Fruit fly (Drosophila melanogaster) whole organism, embryonic: Measurements from ENCODE around the gene Trax.

Experiments used
- B-H2 ChIP-seq: fragments of 200-800 bp; sonication (Bioruptor generic); optimal IDR thresholded peaks from 2 replicates; lab custom pipeline; 2018; ENCODE audit warnings: missing biosample characterization, mild to moderate bottlenecking, missing genetic modification characterization
- CG10959 ChIP-seq: fragments of 200-800 bp; sonication (Bioruptor generic); IDR thresholded peaks from 2 replicates; pipeline ENCODE4 v1.3.6; 2022; ENCODE audit warnings: missing biosample characterization, missing genetic modification characterization
- CG12769 ChIP-seq: fragments of 200-800 bp; sonication (Bioruptor generic); optimal IDR thresholded peaks from 2 replicates; lab custom pipeline; 2019; ENCODE audit warnings: missing biosample characterization, mild to moderate bottlenecking, missing genetic modification characterization, moderate library complexity
- CG14014 ChIP-seq: fragments of 200-800 bp; sonication (Bioruptor generic); IDR thresholded peaks from 2 replicates; pipeline ENCODE4 v1.3.6; 2022; ENCODE audit warnings: missing biosample characterization, missing genetic modification characterization
- CG18599 ChIP-seq: fragments of 200-800 bp; sonication (Bioruptor generic); optimal IDR thresholded peaks from 3 replicates; lab custom pipeline; 2017; ENCODE audit warnings: missing biosample characterization, missing genetic modification characterization, mild to moderate bottlenecking, moderate library complexity, missing genetic modification reagents
- CG2202 ChIP-seq: fragments of 200-800 bp; sonication (Bioruptor generic); optimal IDR thresholded peaks from 2 replicates; lab custom pipeline; 2018; ENCODE audit warnings: missing biosample characterization, mild to moderate bottlenecking, missing genetic modification characterization
- CG31441 ChIP-seq: fragments of 200-800 bp; sonication (Bioruptor generic); IDR thresholded peaks from 2 replicates; pipeline ENCODE4 v1.3.6; 2022; ENCODE audit warnings: missing biosample characterization, missing genetic modification characterization
- CG32772 ChIP-seq: fragments of 200-800 bp; sonication (Bioruptor generic); IDR thresholded peaks from 2 replicates; pipeline ENCODE4 v1.3.6; 2022; ENCODE audit warnings: missing biosample characterization, missing genetic modification characterization
- CG33557 ChIP-seq: fragments of 200-800 bp; sonication (Bioruptor generic); optimal IDR thresholded peaks from 2 replicates; lab custom pipeline; 2019; ENCODE audit warnings: missing biosample characterization, mild to moderate bottlenecking, missing genetic modification characterization, moderate library complexity
- CG4820 ChIP-seq: fragments of 200-800 bp; sonication (Bioruptor generic); optimal IDR thresholded peaks from 3 replicates; lab custom pipeline; 2016; ENCODE audit warnings: missing biosample characterization, missing genetic modification characterization
- CG6765 ChIP-seq: fragments of 200-800 bp; sonication (Bioruptor generic); optimal IDR thresholded peaks from 3 replicates; lab custom pipeline; 2017; ENCODE audit warnings: missing biosample characterization, mild to moderate bottlenecking, missing genetic modification characterization
- CG7963 ChIP-seq: fragments of 200-800 bp; sonication (Bioruptor generic); IDR thresholded peaks from 3 replicates; pipeline ENCODE4 v1.3.6; 2022; ENCODE audit warnings: missing biosample characterization, missing genetic modification characterization; ENCODE audit not compliant: partially characterized antibody
- CG8944 ChIP-seq: fragments of 200-800 bp; sonication (Bioruptor generic); optimal IDR thresholded peaks from 3 replicates; lab custom pipeline; 2016; ENCODE audit warnings: missing biosample characterization, missing genetic modification characterization
- Deaf1 ChIP-seq: fragments of 200-800 bp; optimal IDR thresholded peaks from 3 replicates; lab custom pipeline; 2019; ENCODE audit warnings: missing biosample characterization, mild to moderate bottlenecking, missing genetic modification characterization, moderate library complexity
- Dp ChIP-seq: fragments of 200-800 bp; sonication (Bioruptor generic); optimal IDR thresholded peaks from 2 replicates; lab custom pipeline; 2018; ENCODE audit warnings: missing biosample characterization, mild to moderate bottlenecking, missing genetic modification characterization, moderate library complexity
- Eip74EF ChIP-seq, 2 experiments: fragments of 200-800 bp in 1 of 2; fragments of >200 bp in 1 of 2; sonication (Bioruptor generic) in 1 of 2; optimal IDR thresholded peaks; 2 replicates each; lab custom pipeline; 2017 to 2019; ENCODE audit warnings: missing biosample characterization in 2 of 2, missing genetic modification characterization in 2 of 2, mild to moderate bottlenecking in 1 of 2, moderate library complexity in 1 of 2
- HHEX ChIP-seq: fragments of 200-800 bp; sonication (Bioruptor generic); optimal IDR thresholded peaks from 3 replicates; lab custom pipeline; 2017; ENCODE audit warnings: missing biosample characterization, mild to moderate bottlenecking, missing genetic modification characterization, missing genetic modification reagents
- Hmr ChIP-seq: fragments of 200-800 bp; sonication (Bioruptor generic); optimal IDR thresholded peaks from 3 replicates; lab custom pipeline; 2017; ENCODE audit warnings: mild to moderate bottlenecking, missing biosample characterization, missing genetic modification reagents, missing genetic modification characterization
- Hr39 ChIP-seq: fragments of >200 bp; optimal IDR thresholded peaks from 2 replicates; lab custom pipeline; 2017
- Jarid2 ChIP-seq: fragments of 200-800 bp; sonication (Bioruptor generic); optimal IDR thresholded peaks from 3 replicates; lab custom pipeline; 2017; ENCODE audit warnings: mild to moderate bottlenecking, missing biosample characterization, missing genetic modification reagents, missing genetic modification characterization
- Kr ChIP-seq: fragments of 200-800 bp; sonication (Bioruptor generic); optimal IDR thresholded peaks from 2 replicates; lab custom pipeline; 2017; ENCODE audit warnings: missing biosample characterization, mild to moderate bottlenecking, missing genetic modification characterization
- MBD-R2 ChIP-seq: fragments of 200-800 bp; sonication (Bioruptor generic); IDR thresholded peaks from 2 replicates; pipeline ENCODE4 v1.3.6; 2022; ENCODE audit warnings: missing biosample characterization, missing genetic modification characterization
- Myb ChIP-seq: fragments of 200-800 bp; sonication (Bioruptor generic); optimal IDR thresholded peaks from 2 replicates; lab custom pipeline; 2016; ENCODE audit warnings: missing biosample characterization, missing genetic modification characterization
- Poxn ChIP-seq: fragments of 200-800 bp; sonication (Bioruptor generic); IDR thresholded peaks from 2 replicates; pipeline ENCODE4 v1.3.6; 2022; ENCODE audit warnings: missing biosample characterization, missing genetic modification characterization
- Ptx1 ChIP-seq: fragments of 200-800 bp; sonication (Bioruptor generic); IDR thresholded peaks from 2 replicates; pipeline ENCODE4 v1.3.6; 2022; ENCODE audit warnings: missing biosample characterization, missing genetic modification characterization
- Sox102F ChIP-seq: fragments of 200-800 bp; sonication (Bioruptor generic); optimal IDR thresholded peaks from 2 replicates; lab custom pipeline; 2018; ENCODE audit warnings: missing biosample characterization, mild to moderate bottlenecking, missing genetic modification characterization, moderate library complexity
- Sry-β ChIP-seq: fragments of 200-800 bp; sonication (Bioruptor generic); optimal IDR thresholded peaks from 2 replicates; lab custom pipeline; 2018; ENCODE audit warnings: missing biosample characterization, mild to moderate bottlenecking, missing genetic modification characterization, moderate library complexity
- Trl ChIP-seq, 3 experiments: fragments of >200 bp in 2 of 3; fragments of 200-800 bp in 1 of 3; sonication (Bioruptor generic) in 1 of 3; optimal IDR thresholded peaks; 2 replicates in 1 of 3; 3 replicates in 2 of 3; lab custom pipeline; 2016 to 2017; ENCODE audit warnings: missing biosample characterization in 1 of 3, missing genetic modification characterization in 1 of 3
- al ChIP-seq: fragments of 200-800 bp; sonication (Bioruptor generic); IDR thresholded peaks from 2 replicates; pipeline ENCODE4 v1.3.6; 2022; ENCODE audit warnings: missing biosample characterization, missing genetic modification characterization
- cas ChIP-seq: fragments of 200-800 bp; sonication (Bioruptor generic); IDR thresholded peaks from 2 replicates; pipeline ENCODE4 v1.3.6; 2022; ENCODE audit warnings: missing biosample characterization, missing genetic modification characterization
- caup ChIP-seq: fragments of 200-800 bp; sonication (Bioruptor generic); optimal IDR thresholded peaks from 3 replicates; lab custom pipeline; 2017; ENCODE audit warnings: missing biosample characterization, mild to moderate bottlenecking, missing genetic modification characterization, moderate library complexity; ENCODE audit not compliant: severe bottlenecking
- chif ChIP-seq, 2 experiments: fragments of 200-800 bp; sonication (Bioruptor generic); optimal IDR thresholded peaks; 3 replicates each; lab custom pipeline; 2016; ENCODE audit warnings: missing biosample characterization in 2 of 2, missing genetic modification characterization in 2 of 2
- dan ChIP-seq: fragments of 200-800 bp; sonication (Bioruptor generic); IDR thresholded peaks from 2 replicates; pipeline ENCODE4 v1.3.6; 2022; ENCODE audit warnings: missing biosample characterization, missing genetic modification characterization
- fd102C ChIP-seq: fragments of 200-800 bp; sonication (Bioruptor generic); optimal IDR thresholded peaks from 2 replicates; lab custom pipeline; 2018; ENCODE audit warnings: missing biosample characterization, mild to moderate bottlenecking, missing genetic modification characterization, moderate library complexity
- hbn ChIP-seq: fragments of 200-800 bp; sonication (Bioruptor generic); IDR thresholded peaks from 2 replicates; pipeline ENCODE4 v1.3.6; 2022; ENCODE audit warnings: missing biosample characterization, missing genetic modification characterization; ENCODE audit not compliant: partially characterized antibody
- ind ChIP-seq: fragments of 200-800 bp; sonication (Bioruptor generic); optimal IDR thresholded peaks from 3 replicates; lab custom pipeline; 2016; ENCODE audit warnings: missing biosample characterization, missing genetic modification characterization
- kni ChIP-seq: fragments of 200-800 bp; sonication (Bioruptor generic); optimal IDR thresholded peaks from 3 replicates; lab custom pipeline; 2017; ENCODE audit warnings: mild to moderate bottlenecking, missing biosample characterization, missing genetic modification reagents, missing genetic modification characterization
- lov ChIP-seq, 2 experiments: fragments of 200-800 bp in 1 of 2; fragments of >200 bp in 1 of 2; sonication (Bioruptor generic) in 1 of 2; IDR thresholded peaks in 1 of 2; optimal IDR thresholded peaks in 1 of 2; 2 replicates in 1 of 2; 3 replicates in 1 of 2; pipeline versions ENCODE4 v1.3.6 to Lab custom; 2017 to 2022; ENCODE audit warnings: missing biosample characterization in 1 of 2, missing genetic modification characterization in 1 of 2
- maf-S ChIP-seq: fragments of 200-800 bp; sonication (Bioruptor generic); optimal IDR thresholded peaks from 2 replicates; lab custom pipeline; 2016; ENCODE audit warnings: missing biosample characterization, missing genetic modification characterization
- mam ChIP-seq: fragments of 200-800 bp; sonication (Bioruptor generic); optimal IDR thresholded peaks from 3 replicates; lab custom pipeline; 2016; ENCODE audit warnings: missing biosample characterization, missing genetic modification characterization
- odd ChIP-seq: fragments of 200-800 bp; sonication (Bioruptor generic); optimal IDR thresholded peaks from 2 replicates; lab custom pipeline; 2017; ENCODE audit warnings: missing biosample characterization, mild to moderate bottlenecking, missing genetic modification characterization
- ro ChIP-seq: fragments of 200-800 bp; sonication (Bioruptor generic); IDR thresholded peaks from 2 replicates; pipeline ENCODE4 v1.3.6; 2022; ENCODE audit warnings: missing biosample characterization, missing genetic modification characterization
- sob ChIP-seq: fragments of 200-800 bp; sonication (Bioruptor generic); IDR thresholded peaks from 2 replicates; pipeline ENCODE4 v1.3.6; 2022; ENCODE audit warnings: missing biosample characterization, missing genetic modification characterization
- stc ChIP-seq: fragments of 200-800 bp; sonication (Bioruptor generic); IDR thresholded peaks from 2 replicates; pipeline ENCODE4 v1.3.6; 2022; ENCODE audit warnings: missing biosample characterization, missing genetic modification characterization
- z ChIP-seq: fragments of 200-800 bp; sonication (Bioruptor generic); IDR thresholded peaks from 3 replicates; pipeline ENCODE4 v1.3.6; 2022; ENCODE audit warnings: missing biosample characterization, missing genetic modification characterization

Gene Trax

DNA sequence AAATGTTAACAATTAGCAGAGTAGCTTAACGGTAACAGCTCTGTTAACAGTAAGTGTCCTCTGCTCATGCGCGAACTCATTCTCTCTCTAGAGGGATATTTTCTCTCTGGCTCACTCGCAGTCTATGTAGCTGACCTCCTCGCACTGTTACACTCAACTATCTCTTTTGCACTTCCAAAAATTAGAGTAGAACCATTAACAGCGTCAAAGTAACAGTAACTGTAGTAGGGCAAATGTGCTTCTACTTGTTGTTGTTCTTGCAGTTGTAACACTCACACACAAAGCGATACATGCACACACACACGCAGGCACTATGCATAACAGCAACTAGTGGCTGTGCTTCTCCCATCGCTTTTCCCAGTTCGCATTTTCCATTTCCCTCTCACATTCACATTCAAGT is 17.6 kb downstream of the Trax start (continued):
- 0 out of 2 replicates have a peak, but pooled peaks have one; percentile 25 for TF ChIP-seq cas (GFP tag; lab: Robert Waterston, UW)
- TF ChIP-seq, all 482 proteins: peak for 19

dm6 chr3R:15382851-15383250 is 21.4 kb downstream of the Trax start, which contains the start of gene h-cup:
TSS of gene h-cup (minus strand) at chr3R:15382951.
- TF ChIP-seq Deaf1 (tag; lab: Kevin White, UChicago) = no peak
- no peak for TF ChIP-seq Ptx1 (GFP tag; lab: Robert Waterston, UW)
- no peak for TF ChIP-seq lov (optimal IDR thresholded peaks at IDR 0.05; lab: Kevin White, UChicago)
- TF ChIP-seq lov (GFP tag; IDR thresholded peaks at IDR 0.05; lab: Robert Waterston, UW) = no peak
- no peak for TF ChIP-seq Hmr
- TF ChIP-seq CG14014 (GFP tag; lab: Robert Waterston, UW) = no peak
- TF ChIP-seq sob (GFP tag; lab: Robert Waterston, UW) = no peak
- TF ChIP-seq CG33557 (GFP tag; lab: Kevin White, UChicago) = no peak
- TF ChIP-seq CG12769 (tag; lab: Kevin White, UChicago) = no peak
- no peak for TF ChIP-seq CG8944

DNA sequence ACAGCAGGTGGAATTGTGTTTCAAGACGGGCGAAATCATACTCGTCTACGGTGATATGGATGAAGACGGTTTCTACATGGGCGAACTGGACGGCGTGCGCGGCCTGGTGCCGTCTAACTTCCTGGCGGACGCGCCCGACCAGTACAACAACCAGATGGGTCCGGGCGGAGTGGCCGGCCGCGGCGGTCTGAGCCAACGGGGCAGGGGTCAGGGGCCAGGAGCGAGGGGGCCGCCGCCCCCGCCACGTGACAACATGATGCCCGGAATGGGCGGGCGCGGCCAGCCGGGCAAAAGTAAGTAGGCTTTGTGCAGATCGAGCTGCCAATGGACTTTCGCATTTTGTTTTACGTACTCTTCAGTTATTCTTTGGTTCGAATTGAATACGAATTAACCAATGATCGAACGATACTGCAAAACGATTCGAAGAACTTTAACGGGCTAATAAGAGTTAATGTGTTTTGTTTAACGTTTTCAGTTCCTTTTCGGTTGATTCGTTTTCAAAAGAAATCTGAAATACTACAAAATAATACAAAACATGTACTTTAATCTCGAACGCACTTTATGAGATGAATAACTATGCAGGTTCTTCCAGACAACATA is 31.8 kb downstream of the Trax start:
- no peak for TF ChIP-seq MBD-R2
- TF ChIP-seq CG8944 = no peak
- TF ChIP-seq ro = 0 out of 2 replicates have a peak, but pooled peaks have one; percentile 8
- TF ChIP-seq dan (GFP tag; lab: Robert Waterston, UW) = 0 out of 2 replicates have a peak, but pooled peaks have one; percentile 22
- TF ChIP-seq Hr39 (lab: Kevin White, UChicago) = peak; percentile 86
- no peak for TF ChIP-seq CG2202 (tag; lab: Kevin White, UChicago)

- TF ChIP-seq CG6765 (GFP tag; lab: Kevin White, UChicago) (peak; percentile 39), fd102C (GFP tag; lab: Kevin White, UChicago) (no peak), ind (GFP tag; lab: Kevin White, UChicago) (no peak), chif (GFP tag; optimal IDR thresholded peaks at IDR 0.05; lab: Kevin White, UChicago) (no peak), CG31441 (GFP tag; lab: Robert Waterston, UW) (no peak), Jarid2 (no peak), mam (GFP tag; lab: Kevin White, UChicago) (no peak), kni (GFP tag; lab: Kevin White, UChicago) (no peak), Poxn (GFP tag; lab: Robert Waterston, UW) (no peak), maf-S (no peak), HHEX (peak; percentile 22), Dp (GFP tag; lab: Kevin White, UChicago) (no peak), al (GFP tag; lab: Robert Waterston, UW) (no peak), Myb (GFP tag; lab: Kevin White, UChicago) (no peak), B-H2 (GFP tag; lab: Kevin White, UChicago) (no peak), Trl (optimal IDR thresholded peaks at IDR 0.05; lab: Kevin White, UChicago) (no peak), Trl (GFP tag; optimal IDR thresholded peaks at IDR 0.05; lab: Kevin White, UChicago) (no peak), CG18599 (GFP tag; lab: Kevin White, UChicago) (peak; percentile 42), Sox102F (GFP tag; lab: Kevin White, UChicago) (no peak), CG4820 (GFP tag; lab: Kevin White, UChicago) (no peak), odd (no peak), hbn (no peak), caup (GFP tag; lab: Kevin White, UChicago) (peak; percentile 20), z (GFP tag; lab: Robert Waterston, UW) (no peak), Sry-β (GFP tag; lab: Kevin White, UChicago) (no peak), stc (GFP tag; lab: Robert Waterston, UW) (no peak), CG7963 (no peak), CG32772 (no peak), Kr (GFP tag; lab: Kevin White, UChicago) (no peak), Eip74EF (GFP tag; optimal IDR thresholded peaks at IDR 0.05; lab: Kevin White, UChicago) (no peak), CG10959 (GFP tag; lab: Robert Waterston, UW) (no peak)
Measured at dm6 chr3R:15402654-15403053, 41.2 kb downstream of the Trax start.
